Worm (Caenorhabditis elegans): ENCODE results near the gene R11E3.1.

DNA sequence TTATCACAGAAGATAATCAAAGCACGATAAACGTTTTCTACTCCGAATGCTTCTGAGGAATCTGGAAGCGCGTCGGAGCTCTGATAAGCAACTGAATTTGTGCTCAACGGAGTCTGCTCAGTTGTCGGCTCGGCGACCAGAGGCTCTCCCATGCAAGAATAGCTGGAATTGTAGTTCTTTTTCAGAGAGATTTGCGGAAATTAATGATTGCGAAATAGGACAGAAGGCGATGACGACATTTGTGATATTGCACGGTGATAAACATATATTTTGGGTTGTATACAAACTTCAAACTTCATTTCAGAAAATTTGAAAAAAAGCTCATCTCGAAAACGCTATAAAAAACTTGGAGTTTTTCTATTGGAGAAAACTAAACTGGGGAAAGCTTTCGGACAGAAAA is 20.3 kb downstream of the R11E3.1 start, which contains the start of gene H06H21.37:
- TF ChIP-seq nfya-1 (tag; optimal IDR thresholded peaks at IDR 0.05; ENCODE audit: insufficient read depth) (no peak), nhr-77 (tag; optimal IDR thresholded peaks at IDR 0.05) (no peak), ZK546.5 (tag; optimal IDR thresholded peaks at IDR 0.05) (no peak), ama-1 (optimal IDR thresholded peaks at IDR 0.05) (no peak), pha-4 (tag; optimal IDR thresholded peaks at IDR 0.05) (no peak), snpc-4 (tag; optimal IDR thresholded peaks at IDR 0.05) (no peak), pqm-1 (tag; optimal IDR thresholded peaks at IDR 0.05) (no peak), tbx-2 (tag; optimal IDR thresholded peaks at IDR 0.05) (no peak), ztf-11 (tag; optimal IDR thresholded peaks at IDR 0.05) (no peak), nhr-76 (tag; optimal IDR thresholded peaks at IDR 0.05) (no peak)

Data from whole organism, L3 larva.